Fruit fly (Drosophila melanogaster): ENCODE measurements around the gene gnu.
A peak's percentile ranks its signal among the peaks of the same experiment; 100 is the strongest.

Gene gnu

dm6 chr3L:14758730-14759096, 44.4 kb downstream of the gnu start:
- TF ChIP-seq CG3163 (GFP tag; optimal IDR thresholded peaks at IDR 0.05) = peak; percentile 80
- peak in 1 of 2 experiments; percentile 88 for TF ChIP-seq Trl (optimal IDR thresholded peaks at IDR 0.05)
- no peak for TF ChIP-seq Trl (GFP tag; optimal IDR thresholded peaks at IDR 0.05)
- peak; percentile 65 for TF ChIP-seq scrt (GFP tag; optimal IDR thresholded peaks at IDR 0.05)
- 0 out of 4 replicates have a peak, but pooled peaks have one; percentile 12 for TF ChIP-seq Dll (GFP tag; IDR thresholded peaks at IDR 0.05; ENCODE audit: partially characterized antibody)
- TF ChIP-seq bsh (GFP tag; optimal IDR thresholded peaks at IDR 0.05) = no peak
- TF ChIP-seq al (GFP tag; IDR thresholded peaks at IDR 0.05) = no peak
- TF ChIP-seq CG4730 (GFP tag; IDR thresholded peaks at IDR 0.05) = no peak
- no peak for TF ChIP-seq emc (GFP tag; optimal IDR thresholded peaks at IDR 0.05)
- no peak for TF ChIP-seq Nf-YC (tag; optimal IDR thresholded peaks at IDR 0.05)

DNA sequence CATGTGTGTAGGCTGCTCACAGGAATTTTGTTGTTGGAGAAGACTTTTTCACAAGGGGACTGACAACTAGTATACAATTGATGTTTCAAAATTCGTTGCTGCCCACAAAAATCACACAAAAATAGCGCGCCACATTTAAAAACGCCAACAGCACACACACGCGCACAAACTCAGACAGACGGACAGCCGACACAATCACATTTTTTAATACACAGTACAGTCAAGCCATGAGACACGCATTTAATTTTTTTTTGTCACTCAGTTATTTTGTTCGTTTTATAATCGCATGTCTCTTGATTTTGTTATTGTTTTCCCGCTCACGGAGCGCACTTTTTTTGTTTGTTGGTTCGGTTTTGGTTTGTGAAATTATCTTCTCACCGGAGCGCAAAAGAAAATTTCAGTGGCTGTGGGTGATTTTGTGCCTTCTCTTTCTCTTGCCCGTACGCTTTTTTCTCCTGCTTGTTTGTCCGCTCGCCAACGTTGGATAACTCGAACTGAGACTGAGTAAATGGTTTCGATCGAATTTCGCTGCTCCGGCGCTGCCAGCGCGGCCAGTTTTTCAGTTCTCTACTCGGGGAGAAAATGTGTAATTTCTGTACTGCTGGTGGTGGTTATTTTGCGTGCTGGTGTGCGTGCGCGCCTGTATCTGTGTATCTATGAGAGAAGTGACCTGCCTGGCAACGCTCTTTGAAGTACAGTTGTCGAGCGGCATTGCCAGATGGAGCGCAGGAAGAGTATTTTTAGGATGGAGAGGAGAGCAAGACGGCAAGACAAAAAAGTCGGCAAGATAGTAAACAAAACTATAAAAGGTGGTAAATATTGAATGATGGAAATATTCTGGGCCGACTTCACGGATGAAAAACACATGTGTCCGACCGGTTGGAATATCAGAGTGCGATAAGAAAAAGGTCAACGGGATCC, 45.4 kb downstream of the gnu start, which contains the start of gene CG42507:
TSS of gene CG42507 (minus strand) at position 499 of the 921 bp plus-strand sequence.
- TF ChIP-seq CG15479 (GFP tag; optimal IDR thresholded peaks at IDR 0.05) = no peak
- peak; percentile 30 for TF ChIP-seq tap (tag; optimal IDR thresholded peaks at IDR 0.05)
- TF ChIP-seq ac (GFP tag; optimal IDR thresholded peaks at IDR 0.05) = peak; percentile 66
- no peak for TF ChIP-seq sima (GFP tag; optimal IDR thresholded peaks at IDR 0.05)
- peak; percentile 61 for TF ChIP-seq schlank (tag; optimal IDR thresholded peaks at IDR 0.05)
- 0 out of 2 replicates have a peak, but pooled peaks have one; percentile 21 for TF ChIP-seq Bgb (GFP tag; IDR thresholded peaks at IDR 0.05; ENCODE audit: partially characterized antibody)
- TF ChIP-seq CG12219 (GFP tag; optimal IDR thresholded peaks at IDR 0.05) = peak; percentile 53
- TF ChIP-seq disco-r (GFP tag; optimal IDR thresholded peaks at IDR 0.05) = no peak
- no peak for TF ChIP-seq CG14050 (GFP tag; IDR thresholded peaks at IDR 0.05)
- TF ChIP-seq klu (GFP tag; IDR thresholded peaks at IDR 0.05) = no peak
- TF ChIP-seq CG16815 (GFP tag; optimal IDR thresholded peaks at IDR 0.05) = no peak
- TF ChIP-seq luna (GFP tag; optimal IDR thresholded peaks at IDR 0.05) = no peak
- no peak for TF ChIP-seq da (GFP tag; optimal IDR thresholded peaks at IDR 0.05)
- peak; percentile 13 for TF ChIP-seq Blimp-1 (GFP tag; optimal IDR thresholded peaks at IDR 0.05)
- no peak for TF ChIP-seq Sox100B (GFP tag; optimal IDR thresholded peaks at IDR 0.05)
- TF ChIP-seq Mad (GFP tag; optimal IDR thresholded peaks at IDR 0.05) = no peak
- no peak for TF ChIP-seq gcm2 (GFP tag; optimal IDR thresholded peaks at IDR 0.05)
- no peak for TF ChIP-seq E2f2 (GFP tag; IDR thresholded peaks at IDR 0.05)
- TF ChIP-seq ftz-f1 (GFP tag; optimal IDR thresholded peaks at IDR 0.05) = peak; percentile 75
- TF ChIP-seq gcm (GFP tag; optimal IDR thresholded peaks at IDR 0.05) = peak; percentile 62
- peak; percentile 47 for TF ChIP-seq CG10209 (GFP tag; optimal IDR thresholded peaks at IDR 0.05)
- TF ChIP-seq psq (GFP tag; optimal IDR thresholded peaks at IDR 0.05) = no peak
- peak; percentile 45 for TF ChIP-seq Scr (GFP tag; IDR thresholded peaks at IDR 0.05; ENCODE audit: partially characterized antibody)
- TF ChIP-seq CG1233 (GFP tag; optimal IDR thresholded peaks at IDR 0.05) = peak; percentile 59
- TF ChIP-seq CG15011 (GFP tag; optimal IDR thresholded peaks at IDR 0.05) = no peak
- TF ChIP-seq sc (optimal IDR thresholded peaks at IDR 0.05) = no peak
- TF ChIP-seq sc (GFP tag; optimal IDR thresholded peaks at IDR 0.05) = peak; percentile 16
- peak; percentile 47 for TF ChIP-seq CG9727 (GFP tag; optimal IDR thresholded peaks at IDR 0.05)
- peak; percentile 60 for TF ChIP-seq CG4328 (GFP tag; optimal IDR thresholded peaks at IDR 0.05)
- no peak for TF ChIP-seq fru (optimal IDR thresholded peaks at IDR 0.05)
- TF ChIP-seq twi (tag; optimal IDR thresholded peaks at IDR 0.05) = peak; percentile 91
- no peak for TF ChIP-seq CG4404 (GFP tag; IDR thresholded peaks at IDR 0.05)
- TF ChIP-seq BtbVII (GFP tag; optimal IDR thresholded peaks at IDR 0.05) = peak; percentile 63
- peak; percentile 6 for TF ChIP-seq CG5180 (GFP tag; optimal IDR thresholded peaks at IDR 0.05)
- TF ChIP-seq CG4282 (GFP tag; optimal IDR thresholded peaks at IDR 0.05) = no peak
- peak; percentile 49 for TF ChIP-seq PHDP (tag; optimal IDR thresholded peaks at IDR 0.05)
- TF ChIP-seq CG31224 (GFP tag; IDR thresholded peaks at IDR 0.05) = peak; percentile 41; the same call in 1 of the 2 replicates
- TF ChIP-seq gem (tag; optimal IDR thresholded peaks at IDR 0.05) = peak; percentile 40
- TF ChIP-seq sim (GFP tag; IDR thresholded peaks at IDR 0.05) = no peak

All from whole organism, embryonic.